Fruit fly (Drosophila melanogaster) whole organism, embryonic: ENCODE data around the gene CG42540.

ENCODE experiments used
- Atf-2 ChIP-seq: fragments of 200-800 bp; sonication (Bioruptor generic); optimal IDR thresholded peaks from 2 replicates; lab custom pipeline; 2016; ENCODE audit warnings: missing biosample characterization, missing genetic modification characterization
- CG10543 ChIP-seq: fragments of 200-800 bp; sonication (Bioruptor generic); optimal IDR thresholded peaks from 3 replicates; lab custom pipeline; 2017; ENCODE audit warnings: missing biosample characterization, mild to moderate bottlenecking, missing genetic modification characterization, moderate library complexity
- CG11093 ChIP-seq: fragments of 200-800 bp; sonication (Bioruptor generic); IDR thresholded peaks from 3 replicates; pipeline ENCODE4 v1.3.6; 2022; ENCODE audit warnings: missing biosample characterization, missing genetic modification characterization
- CG12071 ChIP-seq: fragments of 200-800 bp; sonication (Bioruptor generic); optimal IDR thresholded peaks from 3 replicates; lab custom pipeline; 2018; ENCODE audit warnings: missing biosample characterization, mild to moderate bottlenecking, missing genetic modification characterization
- CG13775 ChIP-seq: fragments of 200-800 bp; sonication (Bioruptor generic); optimal IDR thresholded peaks from 3 replicates; lab custom pipeline; 2017; ENCODE audit warnings: missing biosample characterization, mild to moderate bottlenecking, missing genetic modification characterization
- CG15479 ChIP-seq: fragments of 200-800 bp; sonication (Bioruptor generic); optimal IDR thresholded peaks from 3 replicates; lab custom pipeline; 2019; ENCODE audit warnings: missing biosample characterization, mild to moderate bottlenecking, missing genetic modification characterization, moderate library complexity
- CG18599 ChIP-seq: fragments of 200-800 bp; sonication (Bioruptor generic); optimal IDR thresholded peaks from 3 replicates; lab custom pipeline; 2017; ENCODE audit warnings: missing biosample characterization, missing genetic modification characterization, mild to moderate bottlenecking, moderate library complexity, missing genetic modification reagents
- CG31365 ChIP-seq: fragments of 200-800 bp; sonication (Bioruptor generic); optimal IDR thresholded peaks from 2 replicates; lab custom pipeline; 2018; ENCODE audit warnings: missing biosample characterization, mild to moderate bottlenecking, missing genetic modification characterization
- CG3163 ChIP-seq: fragments of 200-800 bp; sonication (Bioruptor generic); optimal IDR thresholded peaks from 3 replicates; lab custom pipeline; 2016; ENCODE audit warnings: missing biosample characterization, missing genetic modification characterization
- CG32767 ChIP-seq: fragments of 200-800 bp; sonication (Bioruptor generic); IDR thresholded peaks from 2 replicates; pipeline ENCODE4 v1.3.6; 2022; ENCODE audit warnings: missing biosample characterization, missing genetic modification characterization
- CG4730 ChIP-seq: fragments of 200-800 bp; sonication (Bioruptor generic); IDR thresholded peaks from 2 replicates; pipeline ENCODE4 v1.3.6; 2022; ENCODE audit warnings: missing biosample characterization, missing genetic modification characterization
- CG5953 ChIP-seq: fragments of 200-800 bp; sonication (Bioruptor generic); IDR thresholded peaks from 2 replicates; pipeline ENCODE4 v1.3.6; 2022; ENCODE audit warnings: missing biosample characterization, missing genetic modification characterization
- CG6272 ChIP-seq: fragments of 200-800 bp; sonication (Bioruptor generic); IDR thresholded peaks from 2 replicates; pipeline ENCODE4 v1.3.6; 2022; ENCODE audit warnings: missing biosample characterization, missing genetic modification characterization
- CG9797 ChIP-seq: fragments of 200-800 bp; sonication (Bioruptor generic); optimal IDR thresholded peaks from 3 replicates; lab custom pipeline; 2018; ENCODE audit warnings: missing biosample characterization, mild to moderate bottlenecking, missing genetic modification characterization
- CoRest ChIP-seq: fragments of 200-800 bp; sonication (Bioruptor generic); optimal IDR thresholded peaks from 3 replicates; lab custom pipeline; 2018; ENCODE audit warnings: missing biosample characterization, mild to moderate bottlenecking, missing genetic modification characterization, moderate library complexity
- Dfd ChIP-seq, 2 experiments: fragments of >200 bp; optimal IDR thresholded peaks; 2 replicates each; lab custom pipeline; 2017; ENCODE audit warnings: missing biosample characterization in 2 of 2, missing genetic modification characterization in 2 of 2
- ERR ChIP-seq: fragments of 200-800 bp; sonication (Bioruptor generic); optimal IDR thresholded peaks from 2 replicates; lab custom pipeline; 2016; ENCODE audit warnings: missing biosample characterization, missing genetic modification characterization
- Elba2 ChIP-seq: fragments of 200-800 bp; sonication (Bioruptor generic); optimal IDR thresholded peaks from 3 replicates; lab custom pipeline; 2016; ENCODE audit warnings: missing biosample characterization, missing genetic modification characterization
- Fer3 ChIP-seq: fragments of 200-800 bp; sonication (Bioruptor generic); optimal IDR thresholded peaks from 2 replicates; lab custom pipeline; 2018; ENCODE audit warnings: missing biosample characterization, mild to moderate bottlenecking, missing genetic modification characterization, moderate library complexity
- Gsc ChIP-seq: fragments of 200-800 bp; sonication (Bioruptor generic); IDR thresholded peaks from 2 replicates; pipeline ENCODE4 v1.3.6; 2022; ENCODE audit warnings: missing biosample characterization, missing genetic modification characterization
- HLH4C ChIP-seq: fragments of 200-800 bp; sonication (Bioruptor generic); IDR thresholded peaks from 3 replicates; pipeline ENCODE4 v1.3.6; 2022; ENCODE audit warnings: missing biosample characterization, missing genetic modification characterization; ENCODE audit not compliant: partially characterized antibody
- HmgD ChIP-seq: fragments of 200-800 bp; sonication (Bioruptor generic); optimal IDR thresholded peaks from 3 replicates; lab custom pipeline; 2016; ENCODE audit warnings: missing biosample characterization, missing genetic modification characterization
- Hr39 ChIP-seq: fragments of >200 bp; optimal IDR thresholded peaks from 2 replicates; lab custom pipeline; 2017
- Hr78 ChIP-seq, 2 experiments: fragments of 200-800 bp in 1 of 2; fragments of >200 bp in 1 of 2; sonication (Bioruptor generic) in 1 of 2; optimal IDR thresholded peaks; 2 replicates each; lab custom pipeline; 2017 to 2019; ENCODE audit warnings: missing biosample characterization in 2 of 2, missing genetic modification characterization in 2 of 2, mild to moderate bottlenecking in 1 of 2, moderate library complexity in 1 of 2
- Lhr ChIP-seq: fragments of 200-800 bp; sonication (Bioruptor generic); optimal IDR thresholded peaks from 3 replicates; lab custom pipeline; 2017; ENCODE audit warnings: mild to moderate bottlenecking, missing biosample characterization, missing genetic modification reagents, missing genetic modification characterization
- Lpt ChIP-seq: fragments of >200 bp; optimal IDR thresholded peaks from 2 replicates; lab custom pipeline; 2018; ENCODE audit warnings: missing biosample characterization, missing genetic modification characterization
- YL-1 ChIP-seq: fragments of 200-800 bp; sonication (Bioruptor generic); optimal IDR thresholded peaks from 3 replicates; lab custom pipeline; 2017; ENCODE audit warnings: missing biosample characterization, mild to moderate bottlenecking, missing genetic modification characterization
- bab2 ChIP-seq: fragments of 200-800 bp; sonication (Bioruptor generic); optimal IDR thresholded peaks from 2 replicates; lab custom pipeline; 2016; ENCODE audit warnings: missing biosample characterization, missing genetic modification characterization
- corto ChIP-seq: fragments of 200-800 bp; sonication (Bioruptor generic); optimal IDR thresholded peaks from 2 replicates; lab custom pipeline; 2016; ENCODE audit warnings: missing biosample characterization, mild to moderate bottlenecking, missing genetic modification characterization, moderate library complexity
- gem ChIP-seq: fragments of 200-800 bp; sonication (Bioruptor generic); optimal IDR thresholded peaks from 2 replicates; lab custom pipeline; 2019; ENCODE audit warnings: missing biosample characterization, mild to moderate bottlenecking, missing genetic modification characterization, moderate library complexity
- hb ChIP-seq: fragments of 200-800 bp; sonication (Bioruptor generic); IDR thresholded peaks from 3 replicates; pipeline ENCODE4 v1.3.6; 2022; ENCODE audit warnings: missing biosample characterization, missing genetic modification characterization; ENCODE audit not compliant: partially characterized antibody
- lov ChIP-seq, 2 experiments: fragments of 200-800 bp in 1 of 2; fragments of >200 bp in 1 of 2; sonication (Bioruptor generic) in 1 of 2; IDR thresholded peaks in 1 of 2; optimal IDR thresholded peaks in 1 of 2; 2 replicates in 1 of 2; 3 replicates in 1 of 2; pipeline versions ENCODE4 v1.3.6 to Lab custom; 2017 to 2022; ENCODE audit warnings: missing biosample characterization in 1 of 2, missing genetic modification characterization in 1 of 2
- mld ChIP-seq: fragments of 200-800 bp; sonication (Bioruptor generic); IDR thresholded peaks from 3 replicates; pipeline ENCODE4 v1.3.6; 2022; ENCODE audit warnings: missing biosample characterization, missing genetic modification characterization; ENCODE audit not compliant: partially characterized antibody
- nmo ChIP-seq: fragments of 200-800 bp; sonication (Bioruptor generic); optimal IDR thresholded peaks from 2 replicates; lab custom pipeline; 2018; ENCODE audit warnings: missing biosample characterization, mild to moderate bottlenecking, missing genetic modification characterization, moderate library complexity
- pan ChIP-seq, 4 experiments: fragments of >200 bp in 3 of 4; fragments of 200-800 bp in 1 of 4; sonication (Bioruptor generic) in 1 of 4; optimal IDR thresholded peaks in 3 of 4; IDR thresholded peaks in 1 of 4; 2 replicates each; pipeline versions ENCODE4 v1.3.6 to Lab custom; 2017 to 2022; ENCODE audit warnings: missing biosample characterization in 2 of 4, missing genetic modification characterization in 2 of 4, mixed read lengths in 1 of 4
- pho ChIP-seq: fragments of 200-800 bp; sonication (Bioruptor generic); optimal IDR thresholded peaks from 2 replicates; lab custom pipeline; 2016; ENCODE audit warnings: missing biosample characterization, missing genetic modification characterization
- stwl ChIP-seq: fragments of 200-800 bp; sonication (Bioruptor generic); optimal IDR thresholded peaks from 3 replicates; lab custom pipeline; 2018; ENCODE audit warnings: missing biosample characterization, mild to moderate bottlenecking, missing genetic modification characterization, moderate library complexity
- tap ChIP-seq: fragments of 200-800 bp; optimal IDR thresholded peaks from 3 replicates; lab custom pipeline; 2019; ENCODE audit warnings: missing biosample characterization, mild to moderate bottlenecking, missing genetic modification characterization, moderate library complexity
- trem ChIP-seq: fragments of 200-800 bp; optimal IDR thresholded peaks from 3 replicates; lab custom pipeline; 2019; ENCODE audit warnings: missing biosample characterization, mild to moderate bottlenecking, missing genetic modification characterization, moderate library complexity
- ttk ChIP-seq: fragments of 200-800 bp; sonication (Bioruptor generic); IDR thresholded peaks from 2 replicates; pipeline ENCODE4 v2.1.2; 2022; ENCODE audit warnings: missing biosample characterization, missing genetic modification characterization
- unc-4 ChIP-seq: fragments of 200-800 bp; sonication (Bioruptor generic); IDR thresholded peaks from 2 replicates; pipeline ENCODE4 v1.3.6; 2022; ENCODE audit warnings: missing biosample characterization, missing genetic modification characterization; ENCODE audit not compliant: partially characterized antibody
- zf30C ChIP-seq: fragments of 200-800 bp; sonication (Bioruptor generic); optimal IDR thresholded peaks from 3 replicates; lab custom pipeline; 2018; ENCODE audit warnings: missing biosample characterization, mild to moderate bottlenecking, missing genetic modification characterization
- zfh2 ChIP-seq: fragments of 200-800 bp; sonication (Bioruptor generic); optimal IDR thresholded peaks from 2 replicates; lab custom pipeline; 2016; ENCODE audit warnings: missing biosample characterization, missing genetic modification characterization

Gene CG42540

dm6 chr3L:4541573-4542371 is 14.1 kb upstream of the CG42540 start, which contains the start of gene CG11357 (continued):
- TF ChIP-seq hb (GFP tag; lab: Robert Waterston, UW) (peak; percentile 70), CG32767 (GFP tag; lab: Robert Waterston, UW) (peak; percentile 99), HLH4C (GFP tag; lab: Robert Waterston, UW) (peak; percentile 73), CG6272 (GFP tag; lab: Robert Waterston, UW) (peak; percentile 99), CG3163 (GFP tag; lab: Kevin White, UChicago) (peak; percentile 51), ttk (GFP tag; lab: Robert Waterston, UW) (peak; percentile 98), stwl (peak; percentile 95), Lhr (GFP tag; lab: Kevin White, UChicago) (peak; percentile 83), Dfd (GFP tag; optimal IDR thresholded peaks at IDR 0.05; lab: Kevin White, UChicago) (no peak), HmgD (GFP tag; lab: Kevin White, UChicago) (no peak), Fer3 (tag; lab: Kevin White, UChicago) (peak; percentile 99), Hr78 (GFP tag; optimal IDR thresholded peaks at IDR 0.05; lab: Kevin White, UChicago) (peak in 1 of 2 experiments; percentile 94), Atf-2 (GFP tag; lab: Kevin White, UChicago) (peak; percentile 62), CG13775 (GFP tag; lab: Kevin White, UChicago) (peak; percentile 97), zf30C (GFP tag; lab: Kevin White, UChicago) (peak; percentile 34), CG15479 (GFP tag; lab: Kevin White, UChicago) (peak; percentile 50), nmo (GFP tag; lab: Kevin White, UChicago) (peak; percentile 99), mld (GFP tag; lab: Robert Waterston, UW) (peak; percentile 74; the same call in 2 of the 3 replicates), CG4730 (peak; percentile 98), CoRest (tag; lab: Kevin White, UChicago) (peak; percentile 99), CG9797 (GFP tag; lab: Kevin White, UChicago) (peak; percentile 62), pan (optimal IDR thresholded peaks at IDR 0.05; lab: Kevin White, UChicago) (no peak), pan (GFP tag; optimal IDR thresholded peaks at IDR 0.05 in 1 of 2, IDR thresholded peaks at IDR 0.05 in 1 of 2) (peak in 1 of 2 experiments; percentile 99), CG10543 (GFP tag; lab: Kevin White, UChicago) (peak; percentile 98), YL-1 (peak; percentile 93), unc-4 (GFP tag; lab: Robert Waterston, UW) (peak; percentile 77), bab2 (peak; percentile 89), pho (GFP tag; lab: Kevin White, UChicago) (peak; percentile 90), Gsc (peak; percentile 93), CG11093 (GFP tag; lab: Robert Waterston, UW) (peak; percentile 98), Lpt (GFP tag; lab: Kevin White, UChicago) (no peak), CG18599 (GFP tag; lab: Kevin White, UChicago) (peak; percentile 99), lov (optimal IDR thresholded peaks at IDR 0.05; lab: Kevin White, UChicago) (no peak), lov (GFP tag; IDR thresholded peaks at IDR 0.05; lab: Robert Waterston, UW) (peak; percentile 97), ERR (peak; percentile 35), CG5953 (peak; percentile 96), Elba2 (GFP tag; lab: Kevin White, UChicago) (peak; percentile 38), CG31365 (tag; lab: Kevin White, UChicago) (peak; percentile 76), gem (tag; lab: Kevin White, UChicago) (peak; percentile 100), CG12071 (peak; percentile 93), trem (tag; lab: Kevin White, UChicago) (peak; percentile 97), Hr39 (lab: Kevin White, UChicago) (no peak), corto (peak; percentile 89), tap (tag; lab: Kevin White, UChicago) (peak; percentile 99), zfh2 (peak; percentile 83)
